2 fruit fly cellular contexts compared by ENCODE assay signal in the genomic region with DNA sequence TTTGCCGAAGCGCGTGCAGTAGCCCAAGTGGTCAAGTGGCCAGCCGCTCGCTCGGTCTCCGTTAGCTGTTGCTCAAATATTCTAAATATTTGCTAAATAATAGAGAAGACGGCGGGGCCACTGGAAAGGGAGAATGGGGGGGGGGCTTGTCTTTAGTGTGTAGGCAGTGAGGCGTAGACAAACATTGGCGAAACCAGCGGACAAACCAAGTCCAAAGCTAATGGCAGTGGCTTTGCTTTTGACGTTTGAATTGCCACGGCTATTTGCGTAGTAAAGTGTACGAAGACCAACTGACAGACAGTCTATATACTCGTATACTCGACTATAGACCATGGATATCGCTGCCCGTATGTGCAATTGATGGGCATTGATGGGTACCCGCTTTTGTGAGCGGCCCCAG.
TF ChIP-seq lines count a peak whose summit lies in the region.

No protein-coding gene starts in this region.

- no peak for TF ChIP-seq CTCF in whole organism, embryonic (GFP tag; optimal IDR thresholded peaks at IDR 0.05; lab: Kevin White, UChicago)

TF ChIP-seq in whole organism, embryonic, 481 proteins besides CTCF, POLR2A, EP300 and RAD21:
- peak; percentile 16 for TF ChIP-seq CG12769 (tag; optimal IDR thresholded peaks at IDR 0.05; lab: Kevin White, UChicago)
- TF ChIP-seq mirr (GFP tag; optimal IDR thresholded peaks at IDR 0.05; lab: Kevin White, UChicago): peak; percentile 11
- peak; percentile 3 for TF ChIP-seq sqz (GFP tag; optimal IDR thresholded peaks at IDR 0.05; lab: Kevin White, UChicago)
- peak; percentile 32; the same call in 1 of the 2 replicates for TF ChIP-seq Rfx (GFP tag; IDR thresholded peaks at IDR 0.05; lab: Robert Waterston, UW)
- TF ChIP-seq CG2678 (tag; optimal IDR thresholded peaks at IDR 0.05; lab: Kevin White, UChicago): peak; percentile 35
- no peak for TF ChIP-seq onecut (GFP tag; IDR thresholded peaks at IDR 0.05; lab: Robert Waterston, UW)
- no peak for TF ChIP-seq sens-2 (GFP tag; IDR thresholded peaks at IDR 0.05; lab: Robert Waterston, UW)
- no peak for TF ChIP-seq CG3726 (GFP tag; IDR thresholded peaks at IDR 0.05; lab: Robert Waterston, UW)
- TF ChIP-seq ase (GFP tag; IDR thresholded peaks at IDR 0.05; lab: Robert Waterston, UW): peak; percentile 18; the same call in 1 of the 3 replicates
- 0 out of 2 replicates have a peak, but pooled peaks have one; percentile 10 for TF ChIP-seq H2.0 (GFP tag; IDR thresholded peaks at IDR 0.05; lab: Robert Waterston, UW)
- peak; percentile 53 for TF ChIP-seq Med (GFP tag; lab: Kevin White, UChicago)
- TF ChIP-seq sr (GFP tag; IDR thresholded peaks at IDR 0.05; lab: Robert Waterston, UW): 0 out of 3 replicates have a peak, but pooled peaks have one; percentile 38
- peak; percentile 10 for TF ChIP-seq Jarid2 (GFP tag; optimal IDR thresholded peaks at IDR 0.05; lab: Kevin White, UChicago)
- TF ChIP-seq chinmo (GFP tag; IDR thresholded peaks at IDR 0.05; lab: Robert Waterston, UW; ENCODE audit: partially characterized antibody): 0 out of 4 replicates have a peak, but pooled peaks have one; percentile 27
- no peak for TF ChIP-seq Gsc (GFP tag; IDR thresholded peaks at IDR 0.05; lab: Robert Waterston, UW)
- 0 out of 3 replicates have a peak, but pooled peaks have one; percentile 10 for TF ChIP-seq ci (GFP tag; IDR thresholded peaks at IDR 0.05; lab: Robert Waterston, UW)
- peak; percentile 16 for TF ChIP-seq CG13894 (tag; optimal IDR thresholded peaks at IDR 0.05; lab: Kevin White, UChicago)
- TF ChIP-seq kni (GFP tag; optimal IDR thresholded peaks at IDR 0.05; lab: Kevin White, UChicago): peak; percentile 47
- no peak for TF ChIP-seq toy (GFP tag; IDR thresholded peaks at IDR 0.05; lab: Robert Waterston, UW)
- TF ChIP-seq nau (GFP tag; optimal IDR thresholded peaks at IDR 0.05; lab: Kevin White, UChicago): peak; percentile 39
- TF ChIP-seq grn (GFP tag; optimal IDR thresholded peaks at IDR 0.05; lab: Kevin White, UChicago): no peak
- peak; percentile 15 for TF ChIP-seq lab (GFP tag; optimal IDR thresholded peaks at IDR 0.05; lab: Kevin White, UChicago)
- peak; percentile 11 for TF ChIP-seq CG3281 (GFP tag; optimal IDR thresholded peaks at IDR 0.05; lab: Kevin White, UChicago)
- TF ChIP-seq MTF-1 (GFP tag; optimal IDR thresholded peaks at IDR 0.05; lab: Kevin White, UChicago; ENCODE audit: borderline replicate concordance): peak; percentile 20
- TF ChIP-seq sd (tag; optimal IDR thresholded peaks at IDR 0.05; lab: Kevin White, UChicago): peak; percentile 71
- 0 out of 3 replicates have a peak, but pooled peaks have one; percentile 29 for TF ChIP-seq CG2199 (GFP tag; IDR thresholded peaks at IDR 0.05; lab: Robert Waterston, UW)
- TF ChIP-seq CG12071 (GFP tag; optimal IDR thresholded peaks at IDR 0.05; lab: Kevin White, UChicago): peak; percentile 4
- no peak for TF ChIP-seq lmd (GFP tag; IDR thresholded peaks at IDR 0.05; lab: Robert Waterston, UW)
- no peak for TF ChIP-seq fd96Cb (tag; optimal IDR thresholded peaks at IDR 0.05; lab: Kevin White, UChicago)
- TF ChIP-seq D19B (GFP tag; optimal IDR thresholded peaks at IDR 0.05; lab: Kevin White, UChicago): peak; percentile 10
- peak; percentile 5 for TF ChIP-seq dmrt99B (tag; optimal IDR thresholded peaks at IDR 0.05; lab: Kevin White, UChicago)
- no peak for TF ChIP-seq Six4 (GFP tag; optimal IDR thresholded peaks at IDR 0.05; lab: Kevin White, UChicago)

TF ChIP-seq in whole organism, prepupa, 60 proteins besides CTCF, POLR2A, EP300 and RAD21:
- TF ChIP-seq CG11762 (GFP tag; optimal IDR thresholded peaks at IDR 0.05; lab: Kevin White, UChicago; ENCODE audit: insufficient read depth): no peak
- no peak for TF ChIP-seq CG8119 (GFP tag; IDR thresholded peaks at IDR 0.05; lab: Robert Waterston, UW)
- TF ChIP-seq CG10669 (GFP tag; optimal IDR thresholded peaks at IDR 0.05; lab: Kevin White, UChicago): no peak
- TF ChIP-seq Eip93F (GFP tag; optimal IDR thresholded peaks at IDR 0.05; lab: Kevin White, UChicago): no peak
- TF ChIP-seq Sox102F (GFP tag; optimal IDR thresholded peaks at IDR 0.05; lab: Kevin White, UChicago): no peak
- TF ChIP-seq acj6 (GFP tag; optimal IDR thresholded peaks at IDR 0.05; lab: Kevin White, UChicago): no peak
- TF ChIP-seq Hr4 (GFP tag; optimal IDR thresholded peaks at IDR 0.05; lab: Kevin White, UChicago): no peak
- peak; percentile 23; the same call in 1 of the 2 replicates for TF ChIP-seq Gug (GFP tag; IDR thresholded peaks at IDR 0.05; lab: Robert Waterston, UW)
- no peak for TF ChIP-seq Met (GFP tag; optimal IDR thresholded peaks at IDR 0.05; lab: Kevin White, UChicago)
- TF ChIP-seq Ets21C (GFP tag; optimal IDR thresholded peaks at IDR 0.05; lab: Kevin White, UChicago): no peak
- peak; percentile 76 for TF ChIP-seq fkh (GFP tag; optimal IDR thresholded peaks at IDR 0.05; lab: Kevin White, UChicago)
TF ChIP-seq in whole organism, prepupa: peak in this region for 2.
